Worm (Caenorhabditis elegans): ENCODE measurements around the gene ant-1.1.

DNA sequence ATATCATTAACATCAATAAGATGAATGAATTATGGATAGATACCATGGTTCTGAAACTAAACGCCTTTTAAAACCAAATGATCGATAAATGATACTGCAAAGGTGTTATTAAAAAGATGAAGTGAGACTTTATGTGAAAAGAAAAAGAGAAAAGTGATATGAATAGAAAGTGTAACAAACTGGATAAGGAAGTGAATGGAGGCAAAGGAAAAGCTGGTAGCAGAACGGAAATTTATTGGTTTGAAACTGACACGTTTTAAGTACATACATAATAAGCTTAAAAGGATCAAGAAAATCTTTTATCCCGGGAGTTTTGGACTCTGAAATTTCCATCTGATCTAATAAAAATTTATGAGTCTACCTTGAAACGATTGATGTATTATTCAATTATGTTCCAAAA lies 33.3 kb upstream of the ant-1.1 start, which contains the start of gene bli-5:
- TF ChIP-seq ceh-40 (GFP tag; IDR thresholded peaks at IDR 0.05) (no peak), snpc-1.3 (tag; optimal IDR thresholded peaks at IDR 0.05; ENCODE audit: insufficient read depth) (no peak), chd-7 (tag; optimal IDR thresholded peaks at IDR 0.05) (no peak), lsy-27 (tag; optimal IDR thresholded peaks at IDR 0.05; ENCODE audit: borderline replicate concordance, insufficient read depth) (no peak), snpc-4 (GFP tag; optimal IDR thresholded peaks at IDR 0.05) (no peak), snpc-4 (tag; optimal IDR thresholded peaks at IDR 0.05) (no peak), B0035.1 (tag; optimal IDR thresholded peaks at IDR 0.05) (no peak), ama-1 (optimal IDR thresholded peaks at IDR 0.05) (no peak), ama-1 (GFP tag; optimal IDR thresholded peaks at IDR 0.05) (no peak), unc-62 (GFP tag; optimal IDR thresholded peaks at IDR 0.05) (no peak), sdz-38 (tag; optimal IDR thresholded peaks at IDR 0.05) (no peak), ets-4 (GFP tag; optimal IDR thresholded peaks at IDR 0.05) (no peak), egl-44 (GFP tag; IDR thresholded peaks at IDR 0.05) (no peak), somi-1 (GFP tag; optimal IDR thresholded peaks at IDR 0.05) (no peak), bed-1 (GFP tag; IDR thresholded peaks at IDR 0.05) (no peak), ztf-22 (GFP tag; optimal IDR thresholded peaks at IDR 0.05) (no peak)
